Fruit fly (Drosophila melanogaster) whole organism, embryonic: Measurements from ENCODE around the gene CG31174.
A peak's percentile ranks its signal among the peaks of the same experiment; 100 is the strongest.

Experiments used
- B-H1 ChIP-seq: fragments of 200-800 bp; sonication (Bioruptor generic); IDR thresholded peaks from 3 replicates; pipeline ENCODE4 v1.3.6; 2022; ENCODE audit warnings: missing biosample characterization, missing genetic modification characterization
- CG10209 ChIP-seq: fragments of 200-800 bp; sonication (Bioruptor generic); optimal IDR thresholded peaks from 3 replicates; lab custom pipeline; 2017; ENCODE audit warnings: missing biosample characterization, mild to moderate bottlenecking, missing genetic modification characterization, missing genetic modification reagents
- CG10274 ChIP-seq: fragments of 200-800 bp; sonication (Bioruptor generic); optimal IDR thresholded peaks from 3 replicates; lab custom pipeline; 2017; ENCODE audit warnings: missing biosample characterization, mild to moderate bottlenecking, missing genetic modification characterization
- CG13894 ChIP-seq: fragments of 200-800 bp; sonication (Bioruptor generic); optimal IDR thresholded peaks from 3 replicates; lab custom pipeline; 2018; ENCODE audit warnings: missing biosample characterization, mild to moderate bottlenecking, missing genetic modification characterization, moderate library complexity
- CG15011 ChIP-seq: fragments of 200-800 bp; sonication (Bioruptor generic); optimal IDR thresholded peaks from 3 replicates; lab custom pipeline; 2018; ENCODE audit warnings: missing biosample characterization, mild to moderate bottlenecking, missing genetic modification characterization
- CG1647 ChIP-seq: fragments of 200-800 bp; sonication (Bioruptor generic); optimal IDR thresholded peaks from 3 replicates; lab custom pipeline; 2016; ENCODE audit warnings: missing biosample characterization, missing genetic modification characterization
- CG17328 ChIP-seq: fragments of 200-800 bp; sonication (Bioruptor generic); IDR thresholded peaks from 2 replicates; pipeline ENCODE4 v1.3.6; 2022; ENCODE audit warnings: missing biosample characterization, missing genetic modification characterization
- CG18619 ChIP-seq: fragments of 200-800 bp; sonication (Bioruptor generic); optimal IDR thresholded peaks from 3 replicates; lab custom pipeline; 2017; ENCODE audit warnings: missing biosample characterization, mild to moderate bottlenecking, missing genetic modification characterization
- CG30403 ChIP-seq: fragments of 200-800 bp; sonication (Bioruptor generic); optimal IDR thresholded peaks from 3 replicates; lab custom pipeline; 2016; ENCODE audit warnings: missing biosample characterization, missing genetic modification characterization
- CG3065 ChIP-seq: fragments of 200-800 bp; sonication (Bioruptor generic); optimal IDR thresholded peaks from 2 replicates; lab custom pipeline; 2016; ENCODE audit warnings: missing biosample characterization, missing genetic modification characterization
- CG32532 ChIP-seq: fragments of 200-800 bp; sonication (Bioruptor generic); IDR thresholded peaks from 2 replicates; pipeline ENCODE4 v1.3.6; 2022; ENCODE audit warnings: missing biosample characterization, missing genetic modification characterization
- CG33557 ChIP-seq: fragments of 200-800 bp; sonication (Bioruptor generic); optimal IDR thresholded peaks from 2 replicates; lab custom pipeline; 2019; ENCODE audit warnings: missing biosample characterization, mild to moderate bottlenecking, missing genetic modification characterization, moderate library complexity
- CG4328 ChIP-seq: fragments of 200-800 bp; sonication (Bioruptor generic); optimal IDR thresholded peaks from 3 replicates; lab custom pipeline; 2017; ENCODE audit warnings: missing biosample characterization, missing genetic modification reagents, missing genetic modification characterization
- CG4617 ChIP-seq: fragments of 200-800 bp; sonication (Bioruptor generic); optimal IDR thresholded peaks from 3 replicates; lab custom pipeline; 2016; ENCODE audit warnings: missing biosample characterization, missing genetic modification characterization, borderline replicate concordance
- CG6689 ChIP-seq: fragments of 200-800 bp; sonication (Bioruptor generic); IDR thresholded peaks from 2 replicates; pipeline ENCODE4 v1.3.6; 2022; ENCODE audit warnings: missing biosample characterization, missing genetic modification characterization
- CG7556 ChIP-seq: fragments of 200-800 bp; sonication (Bioruptor generic); optimal IDR thresholded peaks from 2 replicates; lab custom pipeline; 2017; ENCODE audit warnings: missing biosample characterization, mild to moderate bottlenecking, missing genetic modification characterization
- CG7745 ChIP-seq: fragments of 200-800 bp; sonication (Bioruptor generic); optimal IDR thresholded peaks from 2 replicates; lab custom pipeline; 2018; ENCODE audit warnings: missing biosample characterization, mild to moderate bottlenecking, missing genetic modification characterization, moderate library complexity
- CG8478 ChIP-seq: fragments of >200 bp; optimal IDR thresholded peaks from 2 replicates; lab custom pipeline; 2018
- CG8944 ChIP-seq: fragments of 200-800 bp; sonication (Bioruptor generic); optimal IDR thresholded peaks from 3 replicates; lab custom pipeline; 2016; ENCODE audit warnings: missing biosample characterization, missing genetic modification characterization
- CG9817 ChIP-seq: fragments of 200-800 bp; sonication (Bioruptor generic); optimal IDR thresholded peaks from 2 replicates; lab custom pipeline; 2018; ENCODE audit warnings: missing biosample characterization, mild to moderate bottlenecking, missing genetic modification characterization, moderate library complexity
- Dek ChIP-seq: fragments of 200-800 bp; sonication (Bioruptor generic); optimal IDR thresholded peaks from 3 replicates; lab custom pipeline; 2019; ENCODE audit warnings: missing biosample characterization, mild to moderate bottlenecking, missing genetic modification characterization, moderate library complexity
- Dfd ChIP-seq, 2 experiments: fragments of >200 bp; optimal IDR thresholded peaks; 2 replicates each; lab custom pipeline; 2017; ENCODE audit warnings: missing biosample characterization in 2 of 2, missing genetic modification characterization in 2 of 2
- Dip2 ChIP-seq: fragments of 200-800 bp; sonication (Bioruptor generic); IDR thresholded peaks from 2 replicates; pipeline ENCODE4 v1.3.6; 2022; ENCODE audit warnings: missing biosample characterization, missing genetic modification characterization
- HmgZ ChIP-seq: fragments of 200-800 bp; sonication (Bioruptor generic); optimal IDR thresholded peaks from 2 replicates; lab custom pipeline; 2018; ENCODE audit warnings: missing biosample characterization, mild to moderate bottlenecking, missing genetic modification characterization
- Hmr ChIP-seq: fragments of 200-800 bp; sonication (Bioruptor generic); optimal IDR thresholded peaks from 3 replicates; lab custom pipeline; 2017; ENCODE audit warnings: mild to moderate bottlenecking, missing biosample characterization, missing genetic modification reagents, missing genetic modification characterization
- Hmx ChIP-seq: fragments of 200-800 bp; sonication (Bioruptor generic); optimal IDR thresholded peaks from 2 replicates; lab custom pipeline; 2016; ENCODE audit warnings: missing biosample characterization, missing genetic modification characterization
- Hr39 ChIP-seq: fragments of >200 bp; optimal IDR thresholded peaks from 2 replicates; lab custom pipeline; 2017
- Lim3 ChIP-seq: fragments of 200-800 bp; sonication (Bioruptor generic); IDR thresholded peaks from 2 replicates; pipeline ENCODE4 v1.3.6; 2022; ENCODE audit warnings: missing biosample characterization, missing genetic modification characterization
- Pdp1 ChIP-seq, 2 experiments: fragments of 200-800 bp; sonication (Bioruptor generic); optimal IDR thresholded peaks; 3 replicates each; lab custom pipeline; 2016; ENCODE audit warnings: missing biosample characterization in 2 of 2, missing genetic modification characterization in 2 of 2, mild to moderate bottlenecking in 1 of 2, moderate library complexity in 1 of 2
- Poxn ChIP-seq: fragments of 200-800 bp; sonication (Bioruptor generic); IDR thresholded peaks from 2 replicates; pipeline ENCODE4 v1.3.6; 2022; ENCODE audit warnings: missing biosample characterization, missing genetic modification characterization
- Sry-β ChIP-seq: fragments of 200-800 bp; sonication (Bioruptor generic); optimal IDR thresholded peaks from 2 replicates; lab custom pipeline; 2018; ENCODE audit warnings: missing biosample characterization, mild to moderate bottlenecking, missing genetic modification characterization, moderate library complexity
- Stat92E ChIP-seq, 3 experiments: fragments of >200 bp in 2 of 3; fragments of 200-800 bp in 1 of 3; sonication (Bioruptor generic) in 1 of 3; optimal IDR thresholded peaks; 2 replicates each; lab custom pipeline; 2017 to 2019; ENCODE audit warnings: missing biosample characterization in 3 of 3, missing genetic modification characterization in 3 of 3, mild to moderate bottlenecking in 1 of 3, moderate library complexity in 1 of 3
- aop ChIP-seq: fragments of 200-800 bp; sonication (Bioruptor generic); IDR thresholded peaks from 2 replicates; pipeline ENCODE4 v1.3.6; 2022; ENCODE audit warnings: missing biosample characterization, missing genetic modification characterization
- chm ChIP-seq: fragments of 200-800 bp; sonication (Bioruptor generic); IDR thresholded peaks from 2 replicates; pipeline ENCODE4 v1.3.6; 2022; ENCODE audit warnings: missing biosample characterization, missing genetic modification characterization
- chn ChIP-seq: fragments of 200-800 bp; sonication (Bioruptor generic); optimal IDR thresholded peaks from 2 replicates; lab custom pipeline; 2016; ENCODE audit warnings: missing biosample characterization, missing genetic modification characterization
- crp ChIP-seq, 2 experiments: fragments of 200-800 bp; sonication (Bioruptor generic); optimal IDR thresholded peaks; 2 replicates in 1 of 2; 3 replicates in 1 of 2; lab custom pipeline; 2017; ENCODE audit warnings: missing biosample characterization in 2 of 2, missing genetic modification characterization in 2 of 2, mild to moderate bottlenecking in 1 of 2, moderate library complexity in 1 of 2
- danr ChIP-seq: fragments of 200-800 bp; sonication (Bioruptor generic); IDR thresholded peaks from 2 replicates; pipeline ENCODE4 v1.3.6; 2022; ENCODE audit warnings: missing biosample characterization, missing genetic modification characterization
- disco-r ChIP-seq: fragments of 200-800 bp; sonication (Bioruptor generic); optimal IDR thresholded peaks from 2 replicates; lab custom pipeline; 2016; ENCODE audit warnings: missing biosample characterization, missing genetic modification characterization
- dmrt99B ChIP-seq: fragments of 200-800 bp; sonication (Bioruptor generic); optimal IDR thresholded peaks from 2 replicates; lab custom pipeline; 2018; ENCODE audit warnings: missing biosample characterization, mild to moderate bottlenecking, missing genetic modification characterization, moderate library complexity
- dysf ChIP-seq: fragments of 200-800 bp; sonication (Bioruptor generic); IDR thresholded peaks from 3 replicates; pipeline ENCODE4 v1.3.6; 2022; ENCODE audit warnings: missing biosample characterization, missing genetic modification characterization
- emc ChIP-seq: fragments of 200-800 bp; sonication (Bioruptor generic); optimal IDR thresholded peaks from 2 replicates; lab custom pipeline; 2016; ENCODE audit warnings: missing biosample characterization, missing genetic modification characterization
- eve ChIP-seq, 2 experiments: fragments of >200 bp; optimal IDR thresholded peaks; 2 replicates each; lab custom pipeline; 2017; ENCODE audit warnings: missing biosample characterization in 2 of 2, missing genetic modification characterization in 2 of 2
- fd96Cb ChIP-seq: fragments of 200-800 bp; sonication (Bioruptor generic); optimal IDR thresholded peaks from 2 replicates; lab custom pipeline; 2018; ENCODE audit warnings: missing biosample characterization, mild to moderate bottlenecking, missing genetic modification characterization, moderate library complexity
- gce ChIP-seq: fragments of 200-800 bp; sonication (Bioruptor generic); IDR thresholded peaks from 3 replicates; pipeline ENCODE4 v1.3.6; 2022; ENCODE audit warnings: missing biosample characterization, missing genetic modification characterization
- kay ChIP-seq: fragments of 200-800 bp; sonication (Bioruptor generic); optimal IDR thresholded peaks from 2 replicates; lab custom pipeline; 2016; ENCODE audit warnings: missing biosample characterization, missing genetic modification characterization
- nerfin-1 ChIP-seq: fragments of 200-800 bp; sonication (Bioruptor generic); optimal IDR thresholded peaks from 3 replicates; lab custom pipeline; 2019; ENCODE audit warnings: missing biosample characterization, mild to moderate bottlenecking, missing genetic modification characterization, moderate library complexity
- ro ChIP-seq: fragments of 200-800 bp; sonication (Bioruptor generic); IDR thresholded peaks from 2 replicates; pipeline ENCODE4 v1.3.6; 2022; ENCODE audit warnings: missing biosample characterization, missing genetic modification characterization
- row ChIP-seq: fragments of 200-800 bp; sonication (Bioruptor generic); IDR thresholded peaks from 3 replicates; pipeline ENCODE4 v1.3.6; 2022; ENCODE audit warnings: missing biosample characterization, missing genetic modification characterization
- sna ChIP-seq: fragments of 200-800 bp; sonication (Bioruptor generic); IDR thresholded peaks from 2 replicates; pipeline ENCODE4 v1.3.6; 2022; ENCODE audit warnings: missing biosample characterization, missing genetic modification characterization; ENCODE audit not compliant: partially characterized antibody
- sqz ChIP-seq: fragments of 200-800 bp; sonication (Bioruptor generic); optimal IDR thresholded peaks from 3 replicates; lab custom pipeline; 2018; ENCODE audit warnings: missing biosample characterization, mild to moderate bottlenecking, missing genetic modification characterization
- tup ChIP-seq: fragments of 200-800 bp; sonication (Bioruptor generic); optimal IDR thresholded peaks from 2 replicates; lab custom pipeline; 2016; ENCODE audit warnings: missing biosample characterization, mild to moderate bottlenecking, missing genetic modification characterization, moderate library complexity

Gene CG31174

dm6 chr3R:21848987-21849442 is 20.3 kb downstream of the CG31174 start (continued):
- TF ChIP-seq CG30403 (GFP tag; lab: Kevin White, UChicago): peak; percentile 80
- TF ChIP-seq Pdp1 (GFP tag; optimal IDR thresholded peaks at IDR 0.05; lab: Kevin White, UChicago): peak; percentile 76 to 78
- TF ChIP-seq sqz (GFP tag; lab: Kevin White, UChicago): peak; percentile 59
- TF ChIP-seq Dip2: no peak
- TF ChIP-seq kay (GFP tag; lab: Kevin White, UChicago): no peak
- peak; percentile 74 for TF ChIP-seq nerfin-1 (tag; lab: Kevin White, UChicago)
- peak; percentile 61 for TF ChIP-seq chn (GFP tag; lab: Kevin White, UChicago)
- TF ChIP-seq Hr39: no peak
- TF ChIP-seq sna (GFP tag; lab: Robert Waterston, UW): no peak
- TF ChIP-seq gce (GFP tag; lab: Robert Waterston, UW): no peak
- TF ChIP-seq CG6689: peak; percentile 79
- no peak; the same call in 1 of the 2 replicates for TF ChIP-seq ro (GFP tag; lab: Robert Waterston, UW)
- TF ChIP-seq disco-r (GFP tag; lab: Kevin White, UChicago): no peak
- TF ChIP-seq fd96Cb: peak; percentile 74
- peak; percentile 50 for TF ChIP-seq CG10274 (GFP tag; lab: Kevin White, UChicago)
- peak; percentile 63 for TF ChIP-seq dysf (GFP tag; lab: Robert Waterston, UW)
- no peak for TF ChIP-seq tup (GFP tag; lab: Kevin White, UChicago)
- peak; percentile 84 for TF ChIP-seq CG7556 (GFP tag; lab: Kevin White, UChicago)
- TF ChIP-seq CG3065 (GFP tag; lab: Kevin White, UChicago): peak; percentile 30
- TF ChIP-seq CG8478: no peak
- TF ChIP-seq CG4617 (GFP tag; lab: Kevin White, UChicago): peak; percentile 4
- peak; percentile 85 for TF ChIP-seq dmrt99B (tag; lab: Kevin White, UChicago)
- TF ChIP-seq CG10209: peak; percentile 55
- TF ChIP-seq emc (GFP tag; lab: Kevin White, UChicago): no peak
- TF ChIP-seq CG7745 (tag; lab: Kevin White, UChicago): no peak
- TF ChIP-seq CG15011 (GFP tag; lab: Kevin White, UChicago): peak; percentile 63
- TF ChIP-seq danr: no peak
- peak; percentile 23 for TF ChIP-seq CG8944
- TF ChIP-seq aop (GFP tag; lab: Robert Waterston, UW): no peak
- TF ChIP-seq CG13894: no peak
- no peak for TF ChIP-seq Poxn (GFP tag; lab: Robert Waterston, UW)
- TF ChIP-seq CG17328: peak; percentile 32; the same call in 1 of the 2 replicates
- peak; percentile 79 to 86 for TF ChIP-seq eve (GFP tag; optimal IDR thresholded peaks at IDR 0.05; lab: Kevin White, UChicago)
- peak; percentile 69 for TF ChIP-seq CG33557 (GFP tag; lab: Kevin White, UChicago)
- TF ChIP-seq Sry-β: peak; percentile 14
- peak; percentile 62 for TF ChIP-seq CG18619 (GFP tag; lab: Kevin White, UChicago)
- peak; percentile 35 for TF ChIP-seq CG1647 (GFP tag; lab: Kevin White, UChicago)
- no peak for TF ChIP-seq Lim3 (GFP tag; lab: Robert Waterston, UW)
- no peak for TF ChIP-seq Dfd (GFP tag; optimal IDR thresholded peaks at IDR 0.05; lab: Kevin White, UChicago)
- TF ChIP-seq Dek: peak; percentile 15
- TF ChIP-seq B-H1: no peak
- peak in 1 of 3 experiments; percentile 69 for TF ChIP-seq Stat92E (GFP tag; optimal IDR thresholded peaks at IDR 0.05; lab: Kevin White, UChicago)
- peak; percentile 55 for TF ChIP-seq Hmr (GFP tag; lab: Kevin White, UChicago)
- TF ChIP-seq CG4328 (GFP tag; lab: Kevin White, UChicago): peak; percentile 27
- peak; percentile 36 for TF ChIP-seq Hmx (GFP tag; lab: Kevin White, UChicago)
- TF ChIP-seq HmgZ (tag; lab: Kevin White, UChicago): no peak
- peak; percentile 74 for TF ChIP-seq row (GFP tag; lab: Robert Waterston, UW)
- TF ChIP-seq chm (GFP tag; lab: Robert Waterston, UW): no peak
- peak in 1 of 2 experiments; percentile 23 for TF ChIP-seq crp (GFP tag; optimal IDR thresholded peaks at IDR 0.05; lab: Kevin White, UChicago)
- TF ChIP-seq CG9817 (tag; lab: Kevin White, UChicago): peak; percentile 31
- peak; percentile 43; the same call in 1 of the 2 replicates for TF ChIP-seq CG32532
